Worm (Caenorhabditis elegans) whole organism, early embryonic: ENCODE results near the gene srx-62.

Experiments
- ama-1 ChIP-seq: fragments of 150-350 bp; optimal IDR thresholded peaks from 2 replicates; lab custom pipeline; 2014
- ceh-13 ChIP-seq: fragments of 200-800 bp; sonication (Bioruptor generic); optimal IDR thresholded peaks from 2 replicates; lab custom pipeline; 2018; ENCODE audit warnings: mild to moderate bottlenecking, missing genetic modification characterization, missing compliant biosample characterization
- hmg-4 ChIP-seq: fragments of 200-800 bp; sonication (Bioruptor generic); optimal IDR thresholded peaks from 2 replicates; lab custom pipeline; 2018; ENCODE audit warnings: mild to moderate bottlenecking, missing genetic modification characterization, missing compliant biosample characterization
- tbx-37 ChIP-seq: fragments of 200-800 bp; sonication (Bioruptor generic); conservative IDR thresholded peaks from 2 replicates; pipeline ENCODE4 v1.3.6; 2022; ENCODE audit warnings: missing genetic modification reagents, missing genetic modification characterization, missing compliant biosample characterization

ce11 chrV:3970410-3970809, 25.3 kb downstream of the srx-62 start, which contains the start of gene cyp-34A9:
- TF ChIP-seq ama-1 (lab: Kevin White, UChicago) (no peak), ceh-13 (GFP tag; lab: Kevin White, UChicago) (no peak), hmg-4 (no peak), tbx-37 (no peak)
